Fruit fly (Drosophila melanogaster) whole organism, prepupa: ENCODE results near the gene S-Lap1.

Experiments used
- CG10631 ChIP-seq: fragments of 200-800 bp; sonication (Bioruptor generic); optimal IDR thresholded peaks from 2 replicates; lab custom pipeline; 2016; ENCODE audit warnings: missing biosample characterization, missing genetic modification characterization
- CG10669 ChIP-seq: fragments of 200-800 bp; sonication (Bioruptor generic); optimal IDR thresholded peaks from 3 replicates; lab custom pipeline; 2018; ENCODE audit warnings: missing biosample characterization, mild to moderate bottlenecking, missing genetic modification characterization, moderate library complexity
- CG11762 ChIP-seq: fragments of 200-800 bp; sonication (Bioruptor generic); optimal IDR thresholded peaks from 3 replicates; lab custom pipeline; 2016; ENCODE audit warnings: missing biosample characterization, missing genetic modification characterization; ENCODE audit not compliant: insufficient read depth
- CG1621 ChIP-seq: fragments of 200-800 bp; sonication (Bioruptor generic); optimal IDR thresholded peaks from 3 replicates; lab custom pipeline; 2018; ENCODE audit warnings: missing biosample characterization, mild to moderate bottlenecking, missing genetic modification characterization
- CG3032 ChIP-seq: fragments of 200-800 bp; optimal IDR thresholded peaks from 2 replicates; lab custom pipeline; 2019; ENCODE audit warnings: missing biosample characterization, mild to moderate bottlenecking, missing genetic modification characterization, moderate library complexity
- CG31627 ChIP-seq: fragments of 200-800 bp; sonication (Bioruptor generic); optimal IDR thresholded peaks from 3 replicates; lab custom pipeline; 2016; ENCODE audit warnings: missing biosample characterization, missing genetic modification characterization
- CG32006 ChIP-seq: fragments of 200-800 bp; sonication (Bioruptor generic); optimal IDR thresholded peaks from 3 replicates; lab custom pipeline; 2017; ENCODE audit warnings: missing biosample characterization, mild to moderate bottlenecking, missing genetic modification characterization
- CG34406 ChIP-seq: fragments of 200-800 bp; sonication (Bioruptor generic); optimal IDR thresholded peaks from 3 replicates; lab custom pipeline; 2016; ENCODE audit warnings: missing biosample characterization, missing genetic modification characterization
- CG4318 ChIP-seq: fragments of 200-800 bp; sonication (Bioruptor generic); optimal IDR thresholded peaks from 3 replicates; lab custom pipeline; 2017; ENCODE audit warnings: missing biosample characterization, mild to moderate bottlenecking, missing genetic modification characterization
- CG6163 ChIP-seq: fragments of 200-800 bp; sonication (Bioruptor generic); IDR thresholded peaks from 3 replicates; pipeline ENCODE4 v1.3.6; 2022; ENCODE audit warnings: missing biosample characterization, missing genetic modification characterization
- CG6792 ChIP-seq: fragments of 200-800 bp; sonication (Bioruptor generic); optimal IDR thresholded peaks from 3 replicates; lab custom pipeline; 2016; ENCODE audit warnings: missing biosample characterization, missing genetic modification characterization
- CG6808 ChIP-seq: fragments of 200-800 bp; sonication (Bioruptor generic); optimal IDR thresholded peaks from 3 replicates; lab custom pipeline; 2017; ENCODE audit warnings: missing biosample characterization, missing genetic modification characterization, mild to moderate bottlenecking, moderate library complexity, missing genetic modification reagents
- CG7368 ChIP-seq: fragments of 200-800 bp; sonication (Bioruptor generic); optimal IDR thresholded peaks from 3 replicates; lab custom pipeline; 2016; ENCODE audit warnings: missing biosample characterization, missing genetic modification characterization
- CG8119 ChIP-seq: fragments of 200-800 bp; sonication (Bioruptor generic); IDR thresholded peaks from 3 replicates; pipeline ENCODE4 v1.3.6; 2022; ENCODE audit warnings: missing biosample characterization, missing genetic modification characterization
- CG8319 ChIP-seq: fragments of 200-800 bp; sonication (Bioruptor generic); optimal IDR thresholded peaks from 3 replicates; lab custom pipeline; 2016; ENCODE audit warnings: missing biosample characterization, missing genetic modification characterization
- CG8632 ChIP-seq: fragments of 200-800 bp; sonication (Bioruptor generic); optimal IDR thresholded peaks from 3 replicates; lab custom pipeline; 2016; ENCODE audit warnings: missing biosample characterization, missing genetic modification characterization
- CG9139 ChIP-seq: fragments of 200-800 bp; sonication (Bioruptor generic); optimal IDR thresholded peaks from 3 replicates; lab custom pipeline; 2017; ENCODE audit warnings: missing biosample characterization, mild to moderate bottlenecking, missing genetic modification characterization
- Eip78C ChIP-seq: fragments of 200-800 bp; sonication (Bioruptor generic); peaks from one replicate; lab custom pipeline; 2016; ENCODE audit warnings: missing biosample characterization, missing genetic modification characterization
- Eip93F ChIP-seq: fragments of 200-800 bp; sonication (Bioruptor generic); optimal IDR thresholded peaks from 2 replicates; lab custom pipeline; 2016; ENCODE audit warnings: missing biosample characterization, mild to moderate bottlenecking, missing genetic modification characterization
- Ets21C ChIP-seq: fragments of 200-800 bp; sonication (Bioruptor generic); optimal IDR thresholded peaks from 3 replicates; lab custom pipeline; 2016; ENCODE audit warnings: missing biosample characterization, missing genetic modification characterization
- Ets96B ChIP-seq: fragments of 200-800 bp; optimal IDR thresholded peaks from 2 replicates; lab custom pipeline; 2019; ENCODE audit warnings: missing biosample characterization, mild to moderate bottlenecking, missing genetic modification characterization, moderate library complexity
- Gug ChIP-seq: fragments of 200-800 bp; sonication (Bioruptor generic); IDR thresholded peaks from 2 replicates; pipeline ENCODE4 v1.3.6; 2022; ENCODE audit warnings: missing biosample characterization, missing genetic modification characterization
- Hr39 ChIP-seq: fragments of 200-800 bp; sonication (Bioruptor generic); optimal IDR thresholded peaks from 2 replicates; lab custom pipeline; 2016; ENCODE audit warnings: missing biosample characterization, missing genetic modification characterization
- Hr4 ChIP-seq: fragments of 200-800 bp; sonication (Bioruptor generic); optimal IDR thresholded peaks from 3 replicates; lab custom pipeline; 2016; ENCODE audit warnings: missing biosample characterization, missing genetic modification characterization
- Met ChIP-seq: fragments of 200-800 bp; sonication (Bioruptor generic); optimal IDR thresholded peaks from 3 replicates; lab custom pipeline; 2016; ENCODE audit warnings: missing biosample characterization, missing genetic modification characterization
- Smox ChIP-seq: fragments of 200-800 bp; sonication (Bioruptor generic); optimal IDR thresholded peaks from 3 replicates; lab custom pipeline; 2016; ENCODE audit warnings: missing biosample characterization, missing genetic modification characterization
- Sox102F ChIP-seq: fragments of 200-800 bp; sonication (Bioruptor generic); optimal IDR thresholded peaks from 2 replicates; lab custom pipeline; 2016; ENCODE audit warnings: missing biosample characterization, mild to moderate bottlenecking, missing genetic modification characterization
- achi ChIP-seq: fragments of 200-800 bp; sonication (Bioruptor generic); optimal IDR thresholded peaks from 3 replicates; lab custom pipeline; 2016; ENCODE audit warnings: missing biosample characterization, missing genetic modification characterization
- acj6 ChIP-seq: fragments of 200-800 bp; sonication (Bioruptor generic); optimal IDR thresholded peaks from 3 replicates; lab custom pipeline; 2016; ENCODE audit warnings: missing biosample characterization, missing genetic modification characterization
- dac ChIP-seq: fragments of 200-800 bp; sonication (Bioruptor generic); optimal IDR thresholded peaks from 2 replicates; lab custom pipeline; 2017; ENCODE audit warnings: missing biosample characterization, mild to moderate bottlenecking, missing genetic modification characterization
- dsx ChIP-seq: fragments of 200-800 bp; optimal IDR thresholded peaks from 3 replicates; lab custom pipeline; 2019; ENCODE audit warnings: missing biosample characterization, mild to moderate bottlenecking, missing genetic modification characterization, moderate library complexity; ENCODE audit not compliant: poor library complexity, severe bottlenecking
- eg ChIP-seq: fragments of 200-800 bp; sonication (Bioruptor generic); IDR thresholded peaks from 3 replicates; pipeline ENCODE4 v1.3.6; 2022; ENCODE audit warnings: missing biosample characterization, missing genetic modification characterization
- esn ChIP-seq: fragments of 200-800 bp; sonication (Bioruptor generic); optimal IDR thresholded peaks from 2 replicates; lab custom pipeline; 2016; ENCODE audit warnings: missing biosample characterization, mild to moderate bottlenecking, missing genetic modification characterization, moderate library complexity
- fd59A ChIP-seq: fragments of 200-800 bp; sonication (Bioruptor generic); optimal IDR thresholded peaks from 2 replicates; lab custom pipeline; 2017; ENCODE audit warnings: missing biosample characterization, mild to moderate bottlenecking, missing genetic modification characterization, missing genetic modification reagents
- fd85E ChIP-seq: fragments of 200-800 bp; sonication (Bioruptor generic); optimal IDR thresholded peaks from 3 replicates; lab custom pipeline; 2016; ENCODE audit warnings: missing biosample characterization, missing genetic modification characterization
- fkh ChIP-seq: fragments of 200-800 bp; sonication (Bioruptor generic); optimal IDR thresholded peaks from 3 replicates; lab custom pipeline; 2017; ENCODE audit warnings: missing biosample characterization, mild to moderate bottlenecking, missing genetic modification characterization, moderate library complexity
- lz ChIP-seq: fragments of 200-800 bp; sonication (Bioruptor generic); optimal IDR thresholded peaks from 3 replicates; lab custom pipeline; 2016; ENCODE audit warnings: missing biosample characterization, missing genetic modification characterization
- pdm3 ChIP-seq: fragments of 200-800 bp; sonication (Bioruptor generic); optimal IDR thresholded peaks from 3 replicates; lab custom pipeline; 2016; ENCODE audit warnings: missing biosample characterization, missing genetic modification characterization
- spab ChIP-seq: fragments of 200-800 bp; sonication (Bioruptor generic); optimal IDR thresholded peaks from 2 replicates; lab custom pipeline; 2017; ENCODE audit warnings: missing biosample characterization, mild to moderate bottlenecking, missing genetic modification characterization, missing genetic modification reagents
- ss ChIP-seq, 2 experiments: fragments of 200-800 bp; sonication (Bioruptor generic); optimal IDR thresholded peaks; 2 replicates in 1 of 2; 3 replicates in 1 of 2; lab custom pipeline; 2017 to 2018; ENCODE audit warnings: mild to moderate bottlenecking in 2 of 2, missing biosample characterization in 2 of 2, missing genetic modification characterization in 2 of 2, moderate library complexity in 1 of 2
- svp ChIP-seq: fragments of 200-800 bp; sonication (Bioruptor generic); peaks from one replicate; lab custom pipeline; 2016; ENCODE audit warnings: missing biosample characterization, missing genetic modification characterization
- vri ChIP-seq: fragments of 200-800 bp; sonication (Bioruptor generic); optimal IDR thresholded peaks from 3 replicates; lab custom pipeline; 2016; ENCODE audit warnings: missing biosample characterization, mild to moderate bottlenecking, missing genetic modification characterization

Gene S-Lap1

dm6 chr3L:8629701-8630343 lies 12.8 kb downstream of the S-Lap1 start:
- TF ChIP-seq Smox (no peak), eg (no peak), svp (GFP tag; lab: Kevin White, UChicago) (no peak), CG9139 (GFP tag; lab: Kevin White, UChicago) (no peak), Ets21C (no peak), CG10669 (GFP tag; lab: Kevin White, UChicago) (no peak), CG10631 (GFP tag; lab: Kevin White, UChicago) (no peak), fd85E (GFP tag; lab: Kevin White, UChicago) (no peak), spab (GFP tag; lab: Kevin White, UChicago) (no peak)

- TF ChIP-seq fd59A (GFP tag; lab: Kevin White, UChicago) (no peak), svp (GFP tag; lab: Kevin White, UChicago) (peak; percentile 93)
Observed at dm6 chr3L:8633614-8634325, 16.7 kb downstream of the S-Lap1 start, which contains the start of gene Cdc6. Gene Cdc6 (minus strand): TSS chr3L:8634069.

dm6 chr3L:8640139-8640538 lies 23.1 kb downstream of the S-Lap1 start, which contains the start of gene Cpr66D:
Gene Cpr66D (plus strand): TSS chr3L:8640439.
- TF ChIP-seq Hr4 (GFP tag; lab: Kevin White, UChicago) (peak; percentile 34), CG8119 (GFP tag; lab: Robert Waterston, UW) (0 out of 3 replicates have a peak, but pooled peaks have one; percentile 23), acj6 (GFP tag; lab: Kevin White, UChicago) (no peak), fd59A (GFP tag; lab: Kevin White, UChicago) (no peak)

- TF ChIP-seq CG6792 (GFP tag; lab: Kevin White, UChicago) (peak; percentile 7), Ets96B (no peak), Met (GFP tag; lab: Kevin White, UChicago) (no peak), CG9139 (GFP tag; lab: Kevin White, UChicago) (no peak), esn (GFP tag; lab: Kevin White, UChicago) (no peak), CG10631 (GFP tag; lab: Kevin White, UChicago) (no peak), achi (GFP tag; lab: Kevin White, UChicago) (no peak), Gug (GFP tag; lab: Robert Waterston, UW) (no peak), CG8319 (GFP tag; lab: Kevin White, UChicago) (no peak), dac (GFP tag; lab: Kevin White, UChicago) (peak; percentile 17), Hr39 (GFP tag; lab: Kevin White, UChicago) (no peak), Eip93F (no peak), CG34406 (GFP tag; lab: Kevin White, UChicago) (no peak), ss (GFP tag; optimal IDR thresholded peaks at IDR 0.05; lab: Kevin White, UChicago) (no peak), Smox (no peak), CG4318 (GFP tag; lab: Kevin White, UChicago) (peak; percentile 30), CG3032 (tag; lab: Kevin White, UChicago) (no peak), CG6808 (GFP tag; lab: Kevin White, UChicago) (no peak), fd85E (GFP tag; lab: Kevin White, UChicago) (no peak), CG6163 (GFP tag; lab: Robert Waterston, UW) (no peak), CG10669 (GFP tag; lab: Kevin White, UChicago) (no peak), lz (GFP tag; lab: Kevin White, UChicago) (peak; percentile 35), CG1621 (tag; lab: Kevin White, UChicago) (no peak), fkh (GFP tag; lab: Kevin White, UChicago) (no peak), CG8119 (GFP tag; lab: Robert Waterston, UW) (peak; percentile 44; the same call in 2 of the 3 replicates), vri (GFP tag; lab: Kevin White, UChicago) (no peak), CG31627 (GFP tag; lab: Kevin White, UChicago) (no peak), Eip78C (GFP tag; lab: Kevin White, UChicago) (peak; percentile 83), dsx (GFP tag; lab: Kevin White, UChicago) (no peak), CG8632 (GFP tag; lab: Kevin White, UChicago) (no peak), Sox102F (GFP tag; lab: Kevin White, UChicago) (no peak), CG7368 (GFP tag; lab: Kevin White, UChicago) (no peak), CG11762 (GFP tag; lab: Kevin White, UChicago) (no peak), fd59A (GFP tag; lab: Kevin White, UChicago) (no peak), pdm3 (no peak), CG32006 (peak; percentile 64), acj6 (GFP tag; lab: Kevin White, UChicago) (peak; percentile 2)
Observed at dm6 chr3L:8641049-8641448, 24.0 kb downstream of the S-Lap1 start.
